Worm (Caenorhabditis elegans) whole organism, young adult: ENCODE measurements around the gene C47E12.13.

Experiments
- B0019.2 ChIP-seq: fragments of 200-800 bp; sonication (Bioruptor generic); conservative IDR thresholded peaks from 2 replicates; pipeline ENCODE4 v1.3.6; 2022; ENCODE audit warnings: missing genetic modification reagents, missing genetic modification characterization, missing compliant biosample characterization
- D2030.7 ChIP-seq: fragments of 200-800 bp; sonication (Bioruptor generic); IDR thresholded peaks from 2 replicates; pipeline ENCODE4 v1.3.6; 2022; ENCODE audit warnings: missing genetic modification reagents, missing genetic modification characterization, missing compliant biosample characterization
- F22D6.2 ChIP-seq: sonication (generic microtip); optimal IDR thresholded peaks from 2 replicates; lab custom pipeline; 2016; ENCODE audit warnings: mild to moderate bottlenecking, missing genetic modification characterization, missing compliant biosample characterization
- F33H1.4 ChIP-seq: fragments of 200-800 bp; sonication (Bioruptor generic); IDR thresholded peaks from 2 replicates; pipeline ENCODE4 v1.3.6; 2022; ENCODE audit warnings: missing genetic modification reagents, missing genetic modification characterization, missing compliant biosample characterization
- F37B4.10 ChIP-seq: fragments of 200-800 bp; sonication (Bioruptor generic); IDR thresholded peaks from 2 replicates; pipeline ENCODE4 v1.3.6; 2022; ENCODE audit warnings: missing genetic modification characterization, missing compliant biosample characterization
- F49E8.2 ChIP-seq: sonication (generic microtip); optimal IDR thresholded peaks from 3 replicates; lab custom pipeline; 2017; ENCODE audit warnings: missing genetic modification characterization, mild to moderate bottlenecking, missing compliant biosample characterization, antibody characterized with exemption, moderate library complexity; ENCODE audit not compliant: insufficient read depth
- K12H6.12 ChIP-seq: fragments of 200-800 bp; sonication (Bioruptor generic); optimal IDR thresholded peaks from 2 replicates; lab custom pipeline; 2018; ENCODE audit warnings: mild to moderate bottlenecking, missing genetic modification characterization, missing compliant biosample characterization
- T26A5.8 ChIP-seq: sonication (generic microtip); optimal IDR thresholded peaks from 2 replicates; lab custom pipeline; 2016; ENCODE audit warnings: missing genetic modification characterization, missing compliant biosample characterization
- Y53F4B.3 ChIP-seq: fragments of 200-800 bp; sonication (Bioruptor generic); IDR thresholded peaks from 2 replicates; pipeline ENCODE4 v1.3.6; 2022; ENCODE audit warnings: missing genetic modification reagents, missing genetic modification characterization, missing compliant biosample characterization
- Y79H2A.3 ChIP-seq: fragments of 200-800 bp; sonication (Bioruptor generic); conservative IDR thresholded peaks from 2 replicates; pipeline ENCODE4 v1.3.6; 2022; ENCODE audit warnings: missing genetic modification reagents, missing genetic modification characterization, missing compliant biosample characterization
- ZK185.1 ChIP-seq: sonication (generic microtip); optimal IDR thresholded peaks from 2 replicates; lab custom pipeline; 2016; ENCODE audit warnings: mild to moderate bottlenecking, missing genetic modification characterization, missing compliant biosample characterization; ENCODE audit not compliant: poor library complexity, severe bottlenecking
- ama-1 ChIP-seq, 3 experiments: fragments of 150-350 bp in 1 of 3; sonication (generic microtip) in 2 of 3; optimal IDR thresholded peaks; 2 replicates each; lab custom pipeline; 2014 to 2018; ENCODE audit warnings: missing biosample characterization in 2 of 3, missing genetic modification characterization in 2 of 3, missing genetic modification reagents in 2 of 3
- bed-1 ChIP-seq: fragments of 200-800 bp; sonication (Bioruptor generic); IDR thresholded peaks from 2 replicates; pipeline ENCODE4 v1.3.6; 2022; ENCODE audit warnings: missing genetic modification reagents, missing genetic modification characterization, missing compliant biosample characterization
- bed-2 ChIP-seq: fragments of 200-800 bp; sonication (Bioruptor generic); IDR thresholded peaks from 2 replicates; pipeline ENCODE4 v1.3.6; 2022; ENCODE audit warnings: missing genetic modification reagents, missing genetic modification characterization, missing compliant biosample characterization
- ccch-3 ChIP-seq: fragments of 200-800 bp; sonication (Bioruptor generic); optimal IDR thresholded peaks from 2 replicates; lab custom pipeline; 2018; ENCODE audit warnings: mild to moderate bottlenecking, missing genetic modification characterization, missing compliant biosample characterization
- cebp-1 ChIP-seq, 2 experiments: fragments of 200-800 bp in 1 of 2; sonication (Bioruptor generic) in 1 of 2; sonication (generic microtip) in 1 of 2; IDR thresholded peaks in 1 of 2; optimal IDR thresholded peaks in 1 of 2; 2 replicates each; pipeline versions ENCODE4 v1.3.6 to Lab custom; 2017 to 2022; ENCODE audit warnings: missing compliant biosample characterization in 2 of 2, missing genetic modification characterization in 2 of 2, mild to moderate bottlenecking in 1 of 2, missing genetic modification reagents in 1 of 2, moderate library complexity in 1 of 2
- cebp-2 ChIP-seq: fragments of 200-800 bp; sonication (Bioruptor generic); IDR thresholded peaks from 2 replicates; pipeline ENCODE4 v1.3.6; 2022; ENCODE audit warnings: missing genetic modification characterization, missing compliant biosample characterization
- ceh-27 ChIP-seq: fragments of 200-800 bp; sonication (Bioruptor generic); optimal IDR thresholded peaks from 2 replicates; lab custom pipeline; 2018; ENCODE audit warnings: mild to moderate bottlenecking, missing genetic modification characterization, moderate library complexity, missing compliant biosample characterization
- ceh-40 ChIP-seq: fragments of 200-800 bp; sonication (Bioruptor generic); IDR thresholded peaks from 2 replicates; pipeline ENCODE4 v1.3.6; 2022; ENCODE audit warnings: missing genetic modification characterization, missing compliant biosample characterization
- ceh-58 ChIP-seq: fragments of 200-800 bp; sonication (Bioruptor generic); IDR thresholded peaks from 2 replicates; pipeline ENCODE4 v1.3.6; 2022; ENCODE audit warnings: missing genetic modification characterization, missing compliant biosample characterization
- ceh-91 ChIP-seq: fragments of 200-800 bp; sonication (Bioruptor generic); IDR thresholded peaks from 2 replicates; pipeline ENCODE4 v1.3.6; 2022; ENCODE audit warnings: missing genetic modification reagents, missing genetic modification characterization, missing compliant biosample characterization
- chd-7 ChIP-seq: sonication (generic microtip); optimal IDR thresholded peaks from 2 replicates; lab custom pipeline; 2016; ENCODE audit warnings: mild to moderate bottlenecking, missing genetic modification characterization, moderate library complexity, missing compliant biosample characterization
- die-1 ChIP-seq: sonication (generic microtip); optimal IDR thresholded peaks from 2 replicates; lab custom pipeline; 2016; ENCODE audit warnings: missing genotype, mild to moderate bottlenecking, missing genetic modification characterization, missing compliant biosample characterization
- dpl-1 ChIP-seq: fragments of 150-350 bp; optimal IDR thresholded peaks from 2 replicates; lab custom pipeline; 2014; ENCODE audit warnings: missing biosample characterization, missing genetic modification reagents, missing genetic modification characterization
- efl-1 ChIP-seq: fragments of 150-350 bp; optimal IDR thresholded peaks from 2 replicates; lab custom pipeline; 2014; ENCODE audit warnings: missing biosample characterization, missing genetic modification reagents, missing genetic modification characterization
- egrh-3 ChIP-seq: fragments of 200-800 bp; sonication (Bioruptor generic); IDR thresholded peaks from 2 replicates; pipeline ENCODE4 v1.3.6; 2022; ENCODE audit warnings: missing genetic modification reagents, missing genetic modification characterization, missing compliant biosample characterization
- ets-4 ChIP-seq: fragments of 200-800 bp; sonication (Bioruptor generic); optimal IDR thresholded peaks from 2 replicates; lab custom pipeline; 2018; ENCODE audit warnings: mild to moderate bottlenecking, missing genetic modification characterization, missing compliant biosample characterization
- gei-17 ChIP-seq: fragments of 200-800 bp; sonication (Bioruptor generic); optimal IDR thresholded peaks from 2 replicates; lab custom pipeline; 2018; ENCODE audit warnings: mild to moderate bottlenecking, missing genetic modification characterization, missing compliant biosample characterization
- lin-35 ChIP-seq, 3 experiments: fragments of 150-350 bp in 2 of 3; sonication (generic microtip) in 1 of 3; optimal IDR thresholded peaks; 2 replicates each; lab custom pipeline; 2014 to 2018; ENCODE audit warnings: missing biosample characterization in 3 of 3, missing genetic modification characterization in 3 of 3, missing genetic modification reagents in 3 of 3
- lin-40 ChIP-seq: sonication (generic microtip); optimal IDR thresholded peaks from 2 replicates; lab custom pipeline; 2016; ENCODE audit warnings: missing genetic modification characterization, mild to moderate bottlenecking, missing compliant biosample characterization, missing genotype, missing genetic modification reagents
- lsl-1 ChIP-seq: fragments of 200-800 bp; sonication (Bioruptor generic); optimal IDR thresholded peaks from 2 replicates; lab custom pipeline; 2018; ENCODE audit warnings: mild to moderate bottlenecking, missing genetic modification characterization, moderate library complexity, missing compliant biosample characterization
- madf-3 ChIP-seq: fragments of 200-800 bp; sonication (Bioruptor generic); IDR thresholded peaks from 2 replicates; pipeline ENCODE4 v1.3.6; 2022; ENCODE audit warnings: missing genetic modification reagents, missing genetic modification characterization, missing compliant biosample characterization
- madf-8 ChIP-seq: fragments of 200-800 bp; sonication (Bioruptor generic); conservative IDR thresholded peaks from 2 replicates; pipeline ENCODE4 v1.3.6; 2022; ENCODE audit warnings: missing genetic modification reagents, missing genetic modification characterization, missing compliant biosample characterization
- mcd-1 ChIP-seq: fragments of 200-800 bp; sonication (Bioruptor generic); IDR thresholded peaks from 2 replicates; pipeline ENCODE4 v1.3.6; 2022; ENCODE audit warnings: missing genetic modification reagents, missing genetic modification characterization, missing compliant biosample characterization
- mxl-1 ChIP-seq: sonication (generic microtip); optimal IDR thresholded peaks from 2 replicates; lab custom pipeline; 2016; ENCODE audit warnings: missing genetic modification characterization, missing compliant biosample characterization
- pbrm-1 ChIP-seq: fragments of 200-800 bp; sonication (Bioruptor generic); IDR thresholded peaks from 2 replicates; pipeline ENCODE4 v1.3.6; 2022; ENCODE audit warnings: missing genetic modification reagents, missing genetic modification characterization, missing compliant biosample characterization
- rcor-1 ChIP-seq: fragments of 200-800 bp; sonication (Bioruptor generic); IDR thresholded peaks from 2 replicates; pipeline ENCODE4 v1.3.6; 2022; ENCODE audit warnings: missing genetic modification reagents, missing genetic modification characterization, missing compliant biosample characterization
- rec-8 ChIP-seq, 2 experiments: sonication (generic microtip); optimal IDR thresholded peaks; 2 replicates each; lab custom pipeline; 2016; ENCODE audit warnings: mild to moderate bottlenecking in 2 of 2, missing genetic modification characterization in 2 of 2, missing genetic modification reagents in 2 of 2, missing genotype in 2 of 2, missing biosample characterization in 1 of 2, missing compliant biosample characterization in 1 of 2, moderate library complexity in 1 of 2
- sea-2 ChIP-seq: fragments of 200-800 bp; sonication (Bioruptor generic); IDR thresholded peaks from 2 replicates; pipeline ENCODE4 v1.3.6; 2022; ENCODE audit warnings: missing genetic modification characterization, missing compliant biosample characterization
- tbx-9 ChIP-seq: sonication (generic microtip); optimal IDR thresholded peaks from 2 replicates; lab custom pipeline; 2016; ENCODE audit warnings: borderline replicate concordance, missing genetic modification characterization, inconsistent platforms, missing compliant biosample characterization
- unc-130 ChIP-seq: sonication (generic microtip); optimal IDR thresholded peaks from 2 replicates; lab custom pipeline; 2016; ENCODE audit warnings: missing genetic modification reagents, missing genetic modification characterization, missing compliant biosample characterization
- zim-3 ChIP-seq: sonication (generic microtip); optimal IDR thresholded peaks from 2 replicates; lab custom pipeline; 2017; ENCODE audit warnings: mild to moderate bottlenecking, missing genetic modification characterization, moderate library complexity, missing compliant biosample characterization
- ztf-25 ChIP-seq: fragments of 200-800 bp; sonication (Bioruptor generic); IDR thresholded peaks from 2 replicates; pipeline ENCODE4 v1.3.6; 2022; ENCODE audit warnings: missing genetic modification reagents, missing genetic modification characterization, missing compliant biosample characterization
- ztf-3 ChIP-seq: fragments of 200-800 bp; sonication (Bioruptor generic); optimal IDR thresholded peaks from 2 replicates; lab custom pipeline; 2018; ENCODE audit warnings: mild to moderate bottlenecking, missing genetic modification characterization, missing compliant biosample characterization

Gene C47E12.13

ce11 chrIV:9998487-9999218 lies 8.0 kb downstream of the C47E12.13 start, which contains the start of gene pyp-1 (continued):
- TF ChIP-seq F49E8.2 (peak; percentile 8), ceh-91 (peak; percentile 50; the same call in 1 of the 2 replicates), cebp-2 (GFP tag; lab: Robert Waterston, UW) (no peak), K12H6.12 (tag; lab: Kevin White, UChicago) (peak; percentile 7), unc-130 (GFP tag; lab: Kevin White, UChicago) (no peak), cebp-1 (GFP tag; IDR thresholded peaks at IDR 0.05; lab: Robert Waterston, UW) (no peak), cebp-1 (tag; optimal IDR thresholded peaks at IDR 0.05; lab: Kevin White, UChicago) (peak; percentile 31), mcd-1 (GFP tag; lab: Robert Waterston, UW) (0 out of 2 replicates have a peak, but pooled peaks have one; percentile 4), madf-3 (no peak), efl-1 (GFP tag; lab: Kevin White, UChicago) (peak; percentile 27), dpl-1 (GFP tag; lab: Kevin White, UChicago) (peak; percentile 23), D2030.7 (0 out of 2 replicates have a peak, but pooled peaks have one; percentile 19), madf-8 (GFP tag; lab: Robert Waterston, UW) (peak; percentile 98), F33H1.4 (GFP tag; lab: Robert Waterston, UW) (peak; percentile 46; the same call in 1 of the 2 replicates), rcor-1 (GFP tag; lab: Robert Waterston, UW) (0 out of 2 replicates have a peak, but pooled peaks have one; percentile 24), ama-1 (optimal IDR thresholded peaks at IDR 0.05; lab: Kevin White, UChicago) (no peak), ama-1 (GFP tag; optimal IDR thresholded peaks at IDR 0.05; lab: Kevin White, UChicago) (no peak), B0019.2 (GFP tag; lab: Robert Waterston, UW) (no peak), ets-4 (GFP tag; lab: Kevin White, UChicago) (no peak), ceh-27 (GFP tag; lab: Kevin White, UChicago) (no peak), ztf-3 (no peak), pbrm-1 (0 out of 2 replicates have a peak, but pooled peaks have one; percentile 10), lsl-1 (GFP tag; lab: Kevin White, UChicago) (peak; percentile 89), lin-35 (GFP tag; optimal IDR thresholded peaks at IDR 0.05; lab: Kevin White, UChicago) (peak in 1 of 3 experiments; percentile 31), zim-3 (tag; lab: Kevin White, UChicago) (no peak), ztf-25 (no peak)
- TF ChIP-seq, all 124 proteins: peak for 18

DNA sequence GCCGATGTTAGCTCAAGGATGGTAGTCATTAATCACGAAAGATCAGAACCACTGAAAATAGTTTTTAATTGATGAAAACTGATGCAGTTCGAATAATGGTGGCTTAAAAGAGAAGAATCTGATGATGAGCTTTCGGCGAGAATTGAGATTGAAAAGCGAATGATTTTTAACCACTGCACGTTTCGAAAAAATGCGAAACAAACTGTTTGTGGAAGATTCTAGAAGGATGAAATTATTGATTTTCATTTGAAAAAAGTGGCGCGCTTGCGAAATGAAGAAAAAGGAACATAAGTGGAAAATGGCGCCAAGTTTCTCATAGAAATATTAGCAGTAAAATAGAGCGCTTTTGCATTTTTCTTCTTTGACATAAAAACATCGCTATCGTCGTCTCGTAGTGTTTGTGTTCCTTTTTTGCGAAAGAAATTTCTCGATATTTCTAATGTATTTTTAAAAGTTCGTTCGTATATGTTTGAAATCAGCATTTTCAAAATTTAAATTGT lies 11.7 kb downstream of the C47E12.13 start, which contains the start of gene uba-1:
TSS of gene uba-1 (minus strand) at position 51 of the 500 bp plus-strand sequence.
- TF ChIP-seq sea-2 (no peak), Y79H2A.3 (GFP tag; lab: Robert Waterston, UW) (no peak), bed-1 (no peak), F37B4.10 (no peak), F49E8.2 (peak; percentile 53), tbx-9 (tag; lab: Kevin White, UChicago) (no peak), lsl-1 (GFP tag; lab: Kevin White, UChicago) (peak; percentile 70), dpl-1 (GFP tag; lab: Kevin White, UChicago) (peak; percentile 79), Y53F4B.3 (GFP tag; lab: Robert Waterston, UW) (no peak), ceh-91 (peak; percentile 73; the same call in 1 of the 2 replicates), T26A5.8 (tag; lab: Kevin White, UChicago) (no peak), ccch-3 (GFP tag; lab: Kevin White, UChicago) (no peak), bed-2 (GFP tag; lab: Robert Waterston, UW) (no peak), mxl-1 (tag; lab: Kevin White, UChicago) (no peak), lin-40 (tag; lab: Kevin White, UChicago) (peak; percentile 31), ceh-58 (no peak), ceh-40 (GFP tag; lab: Robert Waterston, UW) (no peak), ZK185.1 (tag; lab: Kevin White, UChicago) (peak; percentile 87), egrh-3 (GFP tag; lab: Robert Waterston, UW) (no peak), F33H1.4 (GFP tag; lab: Robert Waterston, UW) (peak; percentile 67), rec-8 (tag; optimal IDR thresholded peaks at IDR 0.05; lab: Kevin White, UChicago) (peak in 1 of 2 experiments; percentile 27), die-1 (tag; lab: Kevin White, UChicago) (peak; percentile 42), gei-17 (no peak), chd-7 (peak; percentile 35), F22D6.2 (no peak)
